Fruit fly (Drosophila melanogaster): ENCODE measurements around the gene glo.

DNA sequence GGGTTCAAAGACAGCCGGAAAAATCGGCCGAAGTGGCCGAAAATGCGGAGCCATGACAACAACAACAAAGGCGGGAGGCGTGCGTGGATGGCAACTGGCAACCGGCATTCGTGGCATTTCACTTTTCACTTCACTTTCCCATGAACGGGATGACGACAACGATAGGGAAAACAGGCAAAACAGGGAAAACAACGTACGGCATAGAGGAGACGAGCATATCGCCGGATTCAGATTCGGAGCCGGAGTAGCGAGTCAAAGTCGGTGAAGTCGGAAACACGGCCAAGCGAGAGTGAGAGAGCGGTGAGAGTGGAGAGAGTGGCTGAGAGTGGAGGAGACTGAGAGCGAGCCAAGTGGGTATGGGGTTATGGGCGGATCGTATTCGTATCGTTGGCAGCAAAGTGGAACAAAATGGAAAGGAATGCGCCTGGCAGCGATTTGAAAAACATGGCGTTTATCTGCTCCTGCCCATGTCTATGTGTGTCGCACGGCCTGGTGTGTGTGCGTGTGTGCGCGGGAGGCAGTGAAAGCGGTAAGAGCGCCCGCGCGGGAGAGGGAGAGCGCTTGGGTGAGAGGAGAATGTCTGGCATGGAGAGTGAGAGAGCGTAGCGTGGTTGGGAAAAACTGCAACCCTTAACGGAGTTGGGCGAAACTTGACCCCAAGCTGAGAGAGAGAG, 45.8 kb downstream of the glo start:
- no peak for TF ChIP-seq psq (optimal IDR thresholded peaks at IDR 0.05)
- TF ChIP-seq Sin3A (optimal IDR thresholded peaks at IDR 0.05): no peak
- no peak for TF ChIP-seq h (optimal IDR thresholded peaks at IDR 0.05)

Measured in Kc167 (cell line).